Fruit fly (Drosophila melanogaster) whole organism, pupa: Measurements from ENCODE around the gene Chrac-16.

Experiments used
- CG10348 ChIP-seq: fragments of 200-800 bp; sonication (Bioruptor generic); IDR thresholded peaks from 2 replicates; pipeline ENCODE4 v1.3.6; 2022; ENCODE audit warnings: missing biosample characterization, missing genetic modification characterization
- Pif1B ChIP-seq: fragments of 200-800 bp; sonication (Bioruptor generic); optimal IDR thresholded peaks from 3 replicates; lab custom pipeline; 2016; ENCODE audit warnings: missing biosample characterization, missing genetic modification characterization
- rn ChIP-seq: fragments of 200-800 bp; sonication (Bioruptor generic); IDR thresholded peaks from 2 replicates; pipeline ENCODE4 v1.3.6; 2022; ENCODE audit warnings: missing biosample characterization, missing genetic modification characterization

- TF ChIP-seq CG10348 (GFP tag; lab: Robert Waterston, UW), result no peak
- TF ChIP-seq rn, result no peak
- TF ChIP-seq Pif1B (GFP tag; lab: Kevin White, UChicago), result no peak
These were observed 14.4 kb upstream of the Chrac-16 start, which contains the start of gene Cyp318a1 for dm6 chrX:12032136-12032682.
